Fruit fly (Drosophila melanogaster): ENCODE measurements around the gene CG3698.

Gene CG3698

dm6 chr3L:20771891-20772646, 26.1 kb downstream of the CG3698 start (continued):
- TF ChIP-seq CG11085 (GFP tag; IDR thresholded peaks at IDR 0.05) (peak; percentile 64; the same call in 1 of the 2 replicates), Dad (GFP tag; optimal IDR thresholded peaks at IDR 0.05) (peak; percentile 69), CG2199 (GFP tag; IDR thresholded peaks at IDR 0.05) (peak; percentile 81; the same call in 1 of the 3 replicates), Lhr (GFP tag; optimal IDR thresholded peaks at IDR 0.05) (peak; percentile 47), Rfx (GFP tag; IDR thresholded peaks at IDR 0.05) (peak; percentile 87), fru (optimal IDR thresholded peaks at IDR 0.05) (no peak), CG1603 (tag; optimal IDR thresholded peaks at IDR 0.05) (peak; percentile 86), CG3847 (GFP tag; IDR thresholded peaks at IDR 0.05) (peak; percentile 50), Nf-YB (GFP tag; optimal IDR thresholded peaks at IDR 0.05) (peak; percentile 51), CG11093 (GFP tag; IDR thresholded peaks at IDR 0.05) (peak; percentile 49; the same call in 1 of the 3 replicates), D19A (tag; optimal IDR thresholded peaks at IDR 0.05) (peak; percentile 73), corto (GFP tag; optimal IDR thresholded peaks at IDR 0.05) (no peak), slp2 (GFP tag; optimal IDR thresholded peaks at IDR 0.05) (peak; percentile 67), CG2875 (GFP tag; optimal IDR thresholded peaks at IDR 0.05) (peak; percentile 73), Aef1 (GFP tag; IDR thresholded peaks at IDR 0.05) (peak; percentile 70), twi (tag; optimal IDR thresholded peaks at IDR 0.05) (peak; percentile 38), CG9215 (GFP tag; IDR thresholded peaks at IDR 0.05) (peak; percentile 59), HLH3B (GFP tag; IDR thresholded peaks at IDR 0.05) (peak; percentile 67; the same call in 1 of the 2 replicates), NFAT (GFP tag; IDR thresholded peaks at IDR 0.05) (peak; percentile 77), danr (GFP tag; IDR thresholded peaks at IDR 0.05) (peak; percentile 55), CG15269 (tag; optimal IDR thresholded peaks at IDR 0.05) (peak; percentile 78), CG42726 (GFP tag; IDR thresholded peaks at IDR 0.05; ENCODE audit: partially characterized antibody) (no peak), Ets97D (GFP tag; optimal IDR thresholded peaks at IDR 0.05) (peak; percentile 24), CG6813 (GFP tag; optimal IDR thresholded peaks at IDR 0.05) (peak; percentile 70), so (GFP tag; IDR thresholded peaks at IDR 0.05) (peak; percentile 82; the same call in 2 of the 3 replicates), Dll (GFP tag; IDR thresholded peaks at IDR 0.05; ENCODE audit: partially characterized antibody) (no peak), bigmax (GFP tag; optimal IDR thresholded peaks at IDR 0.05) (peak; percentile 28), CG33557 (GFP tag; optimal IDR thresholded peaks at IDR 0.05) (no peak), CG10366 (GFP tag; IDR thresholded peaks at IDR 0.05) (peak; percentile 80), tgo (GFP tag; IDR thresholded peaks at IDR 0.05) (peak; percentile 76), slbo (GFP tag; IDR thresholded peaks at IDR 0.05) (peak; percentile 75), bsh (GFP tag; optimal IDR thresholded peaks at IDR 0.05) (peak; percentile 2 to 82), D (optimal IDR thresholded peaks at IDR 0.05) (no peak), D (GFP tag; optimal IDR thresholded peaks at IDR 0.05) (peak; percentile 56), HLHmδ (GFP tag; optimal IDR thresholded peaks at IDR 0.05) (no peak), ttk (GFP tag; IDR thresholded peaks at IDR 0.05) (peak; percentile 55), pfk (GFP tag; optimal IDR thresholded peaks at IDR 0.05) (no peak), caup (GFP tag; optimal IDR thresholded peaks at IDR 0.05; ENCODE audit: severe bottlenecking) (peak; percentile 84), CG2889 (GFP tag; IDR thresholded peaks at IDR 0.05) (0 out of 3 replicates have a peak, but pooled peaks have one; percentile 47), CG4404 (GFP tag; IDR thresholded peaks at IDR 0.05) (no peak), CG7271 (tag; optimal IDR thresholded peaks at IDR 0.05) (no peak), cato (GFP tag; optimal IDR thresholded peaks at IDR 0.05; ENCODE audit: borderline replicate concordance) (peak; percentile 44), shn (GFP tag; optimal IDR thresholded peaks at IDR 0.05) (peak; percentile 41), Hsf (GFP tag; optimal IDR thresholded peaks at IDR 0.05) (peak; percentile 81), sens-2 (GFP tag; IDR thresholded peaks at IDR 0.05) (peak; percentile 58), CG10654 (GFP tag; optimal IDR thresholded peaks at IDR 0.05) (peak; percentile 61), dpn (GFP tag; optimal IDR thresholded peaks at IDR 0.05) (peak; percentile 53 to 73), pnt (GFP tag; optimal IDR thresholded peaks at IDR 0.05) (peak; percentile 30), sob (GFP tag; IDR thresholded peaks at IDR 0.05) (peak; percentile 59), hth (optimal IDR thresholded peaks at IDR 0.05) (no peak)

Measured in whole organism, embryonic.